Fruit fly (Drosophila melanogaster) whole organism, embryonic: Measurements from ENCODE around the gene Irc.

Experiments
- Aef1 ChIP-seq: fragments of 200-800 bp; sonication (Bioruptor generic); IDR thresholded peaks from 3 replicates; pipeline ENCODE4 v1.3.6; 2022; ENCODE audit warnings: missing biosample characterization, missing genetic modification characterization
- Asciz ChIP-seq: fragments of 200-800 bp; sonication (Bioruptor generic); optimal IDR thresholded peaks from 2 replicates; lab custom pipeline; 2017; ENCODE audit warnings: missing biosample characterization, mild to moderate bottlenecking, missing genetic modification characterization, missing genetic modification reagents
- Awh ChIP-seq: fragments of 200-800 bp; sonication (Bioruptor generic); IDR thresholded peaks from 2 replicates; pipeline ENCODE4, ENCODE4 v1.3.6; 2022; ENCODE audit warnings: missing biosample characterization, missing genetic modification characterization
- BEAF-32 ChIP-seq: fragments of 200-800 bp; sonication (Bioruptor generic); optimal IDR thresholded peaks from 3 replicates; lab custom pipeline; 2017; ENCODE audit warnings: missing biosample characterization, missing genetic modification characterization, mild to moderate bottlenecking, moderate library complexity, missing genetic modification reagents
- Bgb ChIP-seq: fragments of 200-800 bp; sonication (Bioruptor generic); IDR thresholded peaks from 2 replicates; pipeline ENCODE4 v1.3.6; 2022; ENCODE audit warnings: missing biosample characterization, missing genetic modification characterization; ENCODE audit not compliant: partially characterized antibody
- CG10209 ChIP-seq: fragments of 200-800 bp; sonication (Bioruptor generic); optimal IDR thresholded peaks from 3 replicates; lab custom pipeline; 2017; ENCODE audit warnings: missing biosample characterization, mild to moderate bottlenecking, missing genetic modification characterization, missing genetic modification reagents
- CG10274 ChIP-seq: fragments of 200-800 bp; sonication (Bioruptor generic); optimal IDR thresholded peaks from 3 replicates; lab custom pipeline; 2017; ENCODE audit warnings: missing biosample characterization, mild to moderate bottlenecking, missing genetic modification characterization
- CG10654 ChIP-seq: fragments of 200-800 bp; sonication (Bioruptor generic); optimal IDR thresholded peaks from 2 replicates; lab custom pipeline; 2016; ENCODE audit warnings: missing biosample characterization, missing genetic modification characterization
- CG13287 ChIP-seq: fragments of 200-800 bp; sonication (Bioruptor generic); IDR thresholded peaks from 2 replicates; pipeline ENCODE4 v1.3.6; 2022; ENCODE audit warnings: missing biosample characterization, missing genetic modification characterization; ENCODE audit not compliant: partially characterized antibody
- CG15601 ChIP-seq: fragments of 200-800 bp; sonication (Bioruptor generic); optimal IDR thresholded peaks from 3 replicates; lab custom pipeline; 2019; ENCODE audit warnings: missing biosample characterization, mild to moderate bottlenecking, missing genetic modification characterization, moderate library complexity
- CG16863 ChIP-seq: fragments of 200-800 bp; sonication (Bioruptor generic); optimal IDR thresholded peaks from 3 replicates; lab custom pipeline; 2016; ENCODE audit warnings: missing biosample characterization, missing genetic modification characterization
- CG2678 ChIP-seq: fragments of 200-800 bp; sonication (Bioruptor generic); optimal IDR thresholded peaks from 3 replicates; lab custom pipeline; 2019; ENCODE audit warnings: missing biosample characterization, mild to moderate bottlenecking, missing genetic modification characterization, moderate library complexity
- CG2875 ChIP-seq: fragments of 200-800 bp; sonication (Bioruptor generic); optimal IDR thresholded peaks from 2 replicates; lab custom pipeline; 2017; ENCODE audit warnings: missing biosample characterization, mild to moderate bottlenecking, missing genetic modification characterization, missing genetic modification reagents
- CG4820 ChIP-seq: fragments of 200-800 bp; sonication (Bioruptor generic); optimal IDR thresholded peaks from 3 replicates; lab custom pipeline; 2016; ENCODE audit warnings: missing biosample characterization, missing genetic modification characterization
- CG5245 ChIP-seq: fragments of 200-800 bp; sonication (Bioruptor generic); optimal IDR thresholded peaks from 3 replicates; lab custom pipeline; 2016; ENCODE audit warnings: missing biosample characterization, missing genetic modification characterization
- CG6683 ChIP-seq: fragments of 200-800 bp; sonication (Bioruptor generic); optimal IDR thresholded peaks from 2 replicates; lab custom pipeline; 2017; ENCODE audit warnings: missing biosample characterization, mild to moderate bottlenecking, missing genetic modification characterization, missing genetic modification reagents
- CG7357 ChIP-seq: fragments of 200-800 bp; sonication (Bioruptor generic); IDR thresholded peaks from 3 replicates; pipeline ENCODE4 v1.3.6; 2022; ENCODE audit warnings: missing biosample characterization, missing genetic modification characterization
- CG7372 ChIP-seq: fragments of 200-800 bp; sonication (Bioruptor generic); IDR thresholded peaks from 2 replicates; pipeline ENCODE4 v1.3.6; 2022; ENCODE audit warnings: missing biosample characterization, missing genetic modification characterization
- CG8944 ChIP-seq: fragments of 200-800 bp; sonication (Bioruptor generic); optimal IDR thresholded peaks from 3 replicates; lab custom pipeline; 2016; ENCODE audit warnings: missing biosample characterization, missing genetic modification characterization
- Chrac-16 ChIP-seq: fragments of 200-800 bp; sonication (Bioruptor generic); optimal IDR thresholded peaks from 3 replicates; lab custom pipeline; 2016; ENCODE audit warnings: missing biosample characterization, missing genetic modification characterization
- Dbx ChIP-seq: fragments of 200-800 bp; sonication (Bioruptor generic); IDR thresholded peaks from 3 replicates; pipeline ENCODE4 v1.3.6; 2022; ENCODE audit warnings: missing biosample characterization, missing genetic modification characterization
- Fer3 ChIP-seq: fragments of 200-800 bp; sonication (Bioruptor generic); optimal IDR thresholded peaks from 2 replicates; lab custom pipeline; 2018; ENCODE audit warnings: missing biosample characterization, mild to moderate bottlenecking, missing genetic modification characterization, moderate library complexity
- Hr3 ChIP-seq: fragments of 200-800 bp; sonication (Bioruptor generic); optimal IDR thresholded peaks from 3 replicates; lab custom pipeline; 2016; ENCODE audit warnings: missing biosample characterization, missing genetic modification characterization
- Hsf ChIP-seq: fragments of 200-800 bp; sonication (Bioruptor generic); optimal IDR thresholded peaks from 3 replicates; lab custom pipeline; 2016; ENCODE audit warnings: missing biosample characterization, missing genetic modification characterization
- Jarid2 ChIP-seq: fragments of 200-800 bp; sonication (Bioruptor generic); optimal IDR thresholded peaks from 3 replicates; lab custom pipeline; 2017; ENCODE audit warnings: mild to moderate bottlenecking, missing biosample characterization, missing genetic modification reagents, missing genetic modification characterization
- Mes4 ChIP-seq: fragments of 200-800 bp; sonication (Bioruptor generic); optimal IDR thresholded peaks from 2 replicates; lab custom pipeline; 2016; ENCODE audit warnings: missing biosample characterization, missing genetic modification characterization
- Neu2 ChIP-seq: fragments of 200-800 bp; sonication (Bioruptor generic); optimal IDR thresholded peaks from 3 replicates; lab custom pipeline; 2016; ENCODE audit warnings: missing biosample characterization, missing genetic modification characterization, borderline replicate concordance
- Sox102F ChIP-seq: fragments of 200-800 bp; sonication (Bioruptor generic); optimal IDR thresholded peaks from 2 replicates; lab custom pipeline; 2018; ENCODE audit warnings: missing biosample characterization, mild to moderate bottlenecking, missing genetic modification characterization, moderate library complexity
- YL-1 ChIP-seq: fragments of 200-800 bp; sonication (Bioruptor generic); optimal IDR thresholded peaks from 3 replicates; lab custom pipeline; 2017; ENCODE audit warnings: missing biosample characterization, mild to moderate bottlenecking, missing genetic modification characterization
- abd-A ChIP-seq: fragments of 200-800 bp; sonication (Bioruptor generic); optimal IDR thresholded peaks from 3 replicates; lab custom pipeline; 2019; ENCODE audit warnings: missing biosample characterization, mild to moderate bottlenecking, missing genetic modification characterization, moderate library complexity
- bsh ChIP-seq, 2 experiments: fragments of 200-800 bp; sonication (Bioruptor generic); optimal IDR thresholded peaks; 2 replicates each; lab custom pipeline; 2017 to 2018; ENCODE audit warnings: mild to moderate bottlenecking in 2 of 2, missing biosample characterization in 2 of 2, missing genetic modification characterization in 2 of 2, moderate library complexity in 1 of 2
- cg ChIP-seq: fragments of 200-800 bp; sonication (Bioruptor generic); optimal IDR thresholded peaks from 3 replicates; lab custom pipeline; 2019; ENCODE audit warnings: missing biosample characterization, mild to moderate bottlenecking, missing genetic modification characterization, moderate library complexity
- crp ChIP-seq, 2 experiments: fragments of 200-800 bp; sonication (Bioruptor generic); optimal IDR thresholded peaks; 2 replicates in 1 of 2; 3 replicates in 1 of 2; lab custom pipeline; 2017; ENCODE audit warnings: missing biosample characterization in 2 of 2, missing genetic modification characterization in 2 of 2, mild to moderate bottlenecking in 1 of 2, moderate library complexity in 1 of 2
- cwo ChIP-seq: fragments of 200-800 bp; sonication (Bioruptor generic); optimal IDR thresholded peaks from 3 replicates; lab custom pipeline; 2017; ENCODE audit warnings: missing biosample characterization, missing genetic modification characterization, mild to moderate bottlenecking, moderate library complexity, missing genetic modification reagents
- dmrt99B ChIP-seq: fragments of 200-800 bp; sonication (Bioruptor generic); optimal IDR thresholded peaks from 2 replicates; lab custom pipeline; 2018; ENCODE audit warnings: missing biosample characterization, mild to moderate bottlenecking, missing genetic modification characterization, moderate library complexity
- eve ChIP-seq, 2 experiments: fragments of >200 bp; optimal IDR thresholded peaks; 2 replicates each; lab custom pipeline; 2017; ENCODE audit warnings: missing biosample characterization in 2 of 2, missing genetic modification characterization in 2 of 2
- fd96Cb ChIP-seq: fragments of 200-800 bp; sonication (Bioruptor generic); optimal IDR thresholded peaks from 2 replicates; lab custom pipeline; 2018; ENCODE audit warnings: missing biosample characterization, mild to moderate bottlenecking, missing genetic modification characterization, moderate library complexity
- ftz-f1 ChIP-seq: fragments of 200-800 bp; sonication (Bioruptor generic); optimal IDR thresholded peaks from 2 replicates; lab custom pipeline; 2016; ENCODE audit warnings: missing biosample characterization, missing genetic modification characterization
- gcm2 ChIP-seq: fragments of 200-800 bp; sonication (Bioruptor generic); optimal IDR thresholded peaks from 2 replicates; lab custom pipeline; 2016; ENCODE audit warnings: missing biosample characterization, missing genetic modification characterization
- gsb-n ChIP-seq: fragments of 200-800 bp; sonication (Bioruptor generic); optimal IDR thresholded peaks from 3 replicates; lab custom pipeline; 2018; ENCODE audit warnings: missing biosample characterization, mild to moderate bottlenecking, missing genetic modification characterization
- mirr ChIP-seq: fragments of 200-800 bp; sonication (Bioruptor generic); optimal IDR thresholded peaks from 3 replicates; lab custom pipeline; 2018; ENCODE audit warnings: missing biosample characterization, mild to moderate bottlenecking, missing genetic modification characterization
- pho ChIP-seq: fragments of 200-800 bp; sonication (Bioruptor generic); optimal IDR thresholded peaks from 2 replicates; lab custom pipeline; 2016; ENCODE audit warnings: missing biosample characterization, missing genetic modification characterization
- prd ChIP-seq, 3 experiments: fragments of >200 bp in 2 of 3; fragments of 200-800 bp in 1 of 3; sonication (Bioruptor generic) in 1 of 3; optimal IDR thresholded peaks in 2 of 3; IDR thresholded peaks in 1 of 3; 2 replicates in 2 of 3; 3 replicates in 1 of 3; pipeline versions ENCODE4 v1.3.6 to Lab custom; 2017 to 2022; ENCODE audit warnings: missing biosample characterization in 1 of 3, missing genetic modification characterization in 1 of 3
- pzg ChIP-seq: fragments of 200-800 bp; sonication (Bioruptor generic); optimal IDR thresholded peaks from 3 replicates; lab custom pipeline; 2018; ENCODE audit warnings: missing biosample characterization, mild to moderate bottlenecking, missing genetic modification characterization, moderate library complexity
- row ChIP-seq: fragments of 200-800 bp; sonication (Bioruptor generic); IDR thresholded peaks from 3 replicates; pipeline ENCODE4 v1.3.6; 2022; ENCODE audit warnings: missing biosample characterization, missing genetic modification characterization
- sr ChIP-seq: fragments of 200-800 bp; sonication (Bioruptor generic); IDR thresholded peaks from 3 replicates; pipeline ENCODE4 v1.3.6; 2022; ENCODE audit warnings: missing biosample characterization, missing genetic modification characterization
- tll ChIP-seq, 2 experiments: fragments of 200-800 bp in 1 of 2; fragments of >200 bp in 1 of 2; sonication (Bioruptor generic) in 1 of 2; optimal IDR thresholded peaks; 2 replicates each; lab custom pipeline; 2017 to 2019; ENCODE audit warnings: missing biosample characterization in 2 of 2, missing genetic modification characterization in 2 of 2, mild to moderate bottlenecking in 1 of 2, moderate library complexity in 1 of 2
- zfh2 ChIP-seq: fragments of 200-800 bp; sonication (Bioruptor generic); optimal IDR thresholded peaks from 2 replicates; lab custom pipeline; 2016; ENCODE audit warnings: missing biosample characterization, missing genetic modification characterization

The Irc gene

dm6 chr3R:16987220-16987923 is 15.3 kb upstream of the Irc start, which contains the start of gene CG18622 (continued):
- TF ChIP-seq Asciz (GFP tag; lab: Kevin White, UChicago), result peak; percentile 19
- TF ChIP-seq Awh (GFP tag; lab: Robert Waterston, UW), result 0 out of 2 replicates have a peak, but pooled peaks have one; percentile 43
- TF ChIP-seq ftz-f1, result peak; percentile 86
- TF ChIP-seq CG10274 (GFP tag; lab: Kevin White, UChicago), result no peak
- TF ChIP-seq CG16863 (GFP tag; lab: Kevin White, UChicago), result no peak
- TF ChIP-seq CG2678 (tag; lab: Kevin White, UChicago), result no peak
- no peak for TF ChIP-seq BEAF-32
- no peak for TF ChIP-seq gcm2 (GFP tag; lab: Kevin White, UChicago)
- no peak for TF ChIP-seq Aef1 (GFP tag; lab: Robert Waterston, UW)
- no peak for TF ChIP-seq dmrt99B
- TF ChIP-seq tll (GFP tag; optimal IDR thresholded peaks at IDR 0.05; lab: Kevin White, UChicago), result no peak
- TF ChIP-seq row (GFP tag; lab: Robert Waterston, UW), result no peak; the same call in 2 of the 3 replicates
- no peak for TF ChIP-seq YL-1
- TF ChIP-seq eve (GFP tag; optimal IDR thresholded peaks at IDR 0.05; lab: Kevin White, UChicago), result no peak
- no peak for TF ChIP-seq prd (optimal IDR thresholded peaks at IDR 0.05; lab: Kevin White, UChicago)
- TF ChIP-seq prd (GFP tag; IDR thresholded peaks at IDR 0.05; lab: Robert Waterston, UW), result no peak
- no peak for TF ChIP-seq Mes4 (GFP tag; lab: Kevin White, UChicago)
- peak; percentile 63; the same call in 1 of the 2 replicates for TF ChIP-seq CG13287 (GFP tag; lab: Robert Waterston, UW)
- no peak for TF ChIP-seq sr (GFP tag; lab: Robert Waterston, UW)
- TF ChIP-seq Hr3 (GFP tag; lab: Kevin White, UChicago), result no peak
- no peak for TF ChIP-seq Fer3
- TF ChIP-seq cwo, result no peak
- TF ChIP-seq gsb-n (tag; lab: Kevin White, UChicago), result no peak
- no peak for TF ChIP-seq bsh (GFP tag; optimal IDR thresholded peaks at IDR 0.05; lab: Kevin White, UChicago)
- TF ChIP-seq Bgb, result peak; percentile 74; the same call in 1 of the 2 replicates
- no peak for TF ChIP-seq Neu2
- peak; percentile 87 for TF ChIP-seq Jarid2 (GFP tag; lab: Kevin White, UChicago)
- peak; percentile 6 for TF ChIP-seq fd96Cb (tag; lab: Kevin White, UChicago)
- no peak for TF ChIP-seq CG10654 (GFP tag; lab: Kevin White, UChicago)
- TF ChIP-seq mirr, result peak; percentile 75
- peak; percentile 66 for TF ChIP-seq abd-A (tag; lab: Kevin White, UChicago)
- no peak for TF ChIP-seq CG4820 (GFP tag; lab: Kevin White, UChicago)
- TF ChIP-seq CG7372 (GFP tag; lab: Robert Waterston, UW), result no peak
- no peak for TF ChIP-seq pzg (GFP tag; lab: Kevin White, UChicago)
- TF ChIP-seq pho (GFP tag; lab: Kevin White, UChicago), result no peak
- TF ChIP-seq CG7357 (GFP tag; lab: Robert Waterston, UW), result no peak
- TF ChIP-seq cg (GFP tag; lab: Kevin White, UChicago), result peak; percentile 7
- no peak for TF ChIP-seq CG2875 (GFP tag; lab: Kevin White, UChicago)
- no peak for TF ChIP-seq CG8944 (GFP tag; lab: Kevin White, UChicago)
- no peak for TF ChIP-seq CG10209 (GFP tag; lab: Kevin White, UChicago)
- TF ChIP-seq CG15601, result no peak
- TF ChIP-seq Hsf (GFP tag; lab: Kevin White, UChicago), result no peak
- no peak for TF ChIP-seq zfh2 (GFP tag; lab: Kevin White, UChicago)
- peak in 1 of 2 experiments; percentile 10 for TF ChIP-seq crp (GFP tag; optimal IDR thresholded peaks at IDR 0.05; lab: Kevin White, UChicago)
- no peak for TF ChIP-seq Chrac-16 (GFP tag; lab: Kevin White, UChicago)
- TF ChIP-seq Sox102F (GFP tag; lab: Kevin White, UChicago), result peak; percentile 28
- no peak for TF ChIP-seq CG5245 (GFP tag; lab: Kevin White, UChicago)
- no peak for TF ChIP-seq CG6683 (GFP tag; lab: Kevin White, UChicago)
- TF ChIP-seq Dbx, result peak; percentile 74; the same call in 2 of the 3 replicates
